Worm (Caenorhabditis elegans) whole organism, L4 larva: ENCODE results near the gene T05D4.5.

Source experiments
- D1046.2 ChIP-seq: fragments of 200-800 bp; sonication (Bioruptor generic); IDR thresholded peaks from 2 replicates; pipeline ENCODE4 v1.3.6; 2022; ENCODE audit warnings: missing genetic modification characterization, missing compliant biosample characterization
- F44E2.7 ChIP-seq: fragments of 200-800 bp; sonication (Bioruptor generic); IDR thresholded peaks from 2 replicates; pipeline ENCODE4 v2.1.2; 2022; ENCODE audit warnings: missing genetic modification characterization, missing compliant biosample characterization
- T20F7.1 ChIP-seq: fragments of 200-800 bp; sonication (Bioruptor generic); optimal IDR thresholded peaks from 2 replicates; lab custom pipeline; 2018; ENCODE audit warnings: mild to moderate bottlenecking, missing genetic modification characterization, missing compliant biosample characterization
- Y105C5A.15 ChIP-seq: fragments of 200-800 bp; sonication (Bioruptor generic); IDR thresholded peaks from 2 replicates; pipeline ENCODE4 v1.3.6; 2022; ENCODE audit warnings: missing genetic modification characterization, missing compliant biosample characterization
- Y48G9A.11 ChIP-seq: fragments of 200-800 bp; sonication (Bioruptor generic); IDR thresholded peaks from 2 replicates; pipeline ENCODE4 v1.3.6; 2022; ENCODE audit warnings: missing genetic modification reagents, missing genetic modification characterization, missing compliant biosample characterization
- Y5F2A.4 ChIP-seq: fragments of 200-800 bp; sonication (Bioruptor generic); optimal IDR thresholded peaks from 2 replicates; lab custom pipeline; 2018; ENCODE audit warnings: mild to moderate bottlenecking, missing genetic modification characterization, missing compliant biosample characterization
- ZK546.5 ChIP-seq, 2 experiments: sonication (generic microtip); optimal IDR thresholded peaks; 2 replicates each; lab custom pipeline; 2017; ENCODE audit warnings: missing biosample characterization in 2 of 2, missing genetic modification characterization in 2 of 2
- aha-1 ChIP-seq: fragments of 150-350 bp; peaks from one replicate; lab custom pipeline; 2014; ENCODE audit warnings: missing biosample characterization, missing genetic modification characterization
- ama-1 ChIP-seq: fragments of 150-350 bp; optimal IDR thresholded peaks from 2 replicates; lab custom pipeline; 2014; ENCODE audit warnings: inconsistent platforms, mixed read lengths
- ceh-82 ChIP-seq: sonication (generic microtip); optimal IDR thresholded peaks from 2 replicates; lab custom pipeline; 2017; ENCODE audit warnings: missing biosample characterization, missing genetic modification characterization
- ces-1 ChIP-seq: fragments of 150-350 bp; sonication (generic microtip); optimal IDR thresholded peaks from 4 replicates; lab custom pipeline; 2014; ENCODE audit warnings: missing biosample characterization, missing genetic modification reagents, missing genetic modification characterization
- daf-12 ChIP-seq: fragments of 150-350 bp; optimal IDR thresholded peaks from 2 replicates; lab custom pipeline; 2014; ENCODE audit warnings: missing biosample characterization, missing genetic modification reagents, missing genetic modification characterization
- daf-8 ChIP-seq: fragments of 200-800 bp; sonication (Bioruptor generic); IDR thresholded peaks from 2 replicates; pipeline ENCODE4 v1.3.6; 2022; ENCODE audit warnings: missing genetic modification characterization, missing compliant biosample characterization
- dpl-1 ChIP-seq: fragments of 150-350 bp; optimal IDR thresholded peaks from 2 replicates; lab custom pipeline; 2014; ENCODE audit warnings: missing biosample characterization, missing genetic modification reagents, missing genetic modification characterization
- duxl-1 ChIP-seq: sonication (generic microtip); optimal IDR thresholded peaks from 2 replicates; lab custom pipeline; 2016; ENCODE audit warnings: mild to moderate bottlenecking, missing genetic modification characterization, moderate library complexity, missing compliant biosample characterization; ENCODE audit not compliant: poor library complexity
- egl-27 ChIP-seq: sonication (generic microtip); optimal IDR thresholded peaks from 3 replicates; lab custom pipeline; 2017; ENCODE audit warnings: missing biosample characterization, missing genetic modification reagents, missing genetic modification characterization
- fos-1 ChIP-seq: fragments of 150-350 bp; optimal IDR thresholded peaks from 2 replicates; lab custom pipeline; 2014; ENCODE audit warnings: missing biosample characterization, missing genetic modification characterization
- gei-8 ChIP-seq: fragments of 200-800 bp; sonication (Bioruptor generic); optimal IDR thresholded peaks from 2 replicates; lab custom pipeline; 2018; ENCODE audit warnings: mild to moderate bottlenecking, missing genetic modification characterization, missing compliant biosample characterization
- hlh-11 ChIP-seq: fragments of 200-800 bp; sonication (Bioruptor generic); optimal IDR thresholded peaks from 2 replicates; lab custom pipeline; 2018; ENCODE audit warnings: mild to moderate bottlenecking, missing genetic modification characterization, missing compliant biosample characterization
- hlh-30 ChIP-seq: sonication (generic microtip); optimal IDR thresholded peaks from 2 replicates; lab custom pipeline; 2017; ENCODE audit warnings: antibody characterized with exemption, mild to moderate bottlenecking, missing genetic modification characterization, missing compliant biosample characterization; ENCODE audit not compliant: insufficient read depth
- jun-1 ChIP-seq: fragments of 150-350 bp; optimal IDR thresholded peaks from 2 replicates; lab custom pipeline; 2014; ENCODE audit warnings: missing biosample characterization, missing genetic modification reagents, missing genetic modification characterization
- lin-1 ChIP-seq: fragments of 200-800 bp; sonication (Bioruptor generic); IDR thresholded peaks from 2 replicates; pipeline ENCODE4 v1.3.6; 2022; ENCODE audit warnings: missing genetic modification reagents, missing genetic modification characterization, missing compliant biosample characterization
- lin-13 ChIP-seq: fragments of 150-350 bp; optimal IDR thresholded peaks from 2 replicates; lab custom pipeline; 2014; ENCODE audit warnings: missing biosample characterization, missing genetic modification reagents, missing genetic modification characterization
- lin-15B ChIP-seq: fragments of 150-350 bp; sonication (generic microtip); optimal IDR thresholded peaks from 3 replicates; lab custom pipeline; 2014; ENCODE audit warnings: missing biosample characterization, missing genetic modification characterization
- lin-29 ChIP-seq: fragments of 200-800 bp; sonication (Bioruptor generic); IDR thresholded peaks from 2 replicates; pipeline ENCODE4 v1.3.6; 2022; ENCODE audit warnings: missing genetic modification reagents, missing genetic modification characterization, missing compliant biosample characterization
- lin-38 ChIP-seq: fragments of 200-800 bp; sonication (Bioruptor generic); IDR thresholded peaks from 2 replicates; pipeline ENCODE4 v1.3.6; 2022; ENCODE audit warnings: missing genetic modification reagents, missing genetic modification characterization, missing compliant biosample characterization
- lin-39 ChIP-seq: fragments of 150-350 bp; optimal IDR thresholded peaks from 2 replicates; lab custom pipeline; 2014; ENCODE audit warnings: missing biosample characterization, missing genetic modification reagents, missing genetic modification characterization
- lir-3 ChIP-seq: sonication (generic microtip); optimal IDR thresholded peaks from 2 replicates; lab custom pipeline; 2016; ENCODE audit warnings: mild to moderate bottlenecking, missing genetic modification characterization, missing compliant biosample characterization
- lsy-2 ChIP-seq, 2 experiments: fragments of 150-350 bp in 1 of 2; sonication (generic microtip) in 1 of 2; optimal IDR thresholded peaks; 2 replicates each; lab custom pipeline; 2014 to 2017; ENCODE audit warnings: missing biosample characterization in 2 of 2, missing genetic modification characterization in 2 of 2
- madf-9 ChIP-seq: fragments of 200-800 bp; sonication (Bioruptor generic); conservative IDR thresholded peaks from 2 replicates; pipeline ENCODE4 v1.3.6; 2022; ENCODE audit warnings: missing genetic modification reagents, missing genetic modification characterization, missing compliant biosample characterization
- mdt-29 ChIP-seq: fragments of 200-800 bp; sonication (Bioruptor generic); IDR thresholded peaks from 2 replicates; pipeline ENCODE4 v1.3.6; 2022; ENCODE audit warnings: missing genetic modification reagents, missing genetic modification characterization, missing compliant biosample characterization
- mep-1 ChIP-seq: fragments of 150-350 bp; sonication (generic microtip); optimal IDR thresholded peaks from 3 replicates; lab custom pipeline; 2014; ENCODE audit warnings: missing biosample characterization, missing genetic modification characterization
- nhr-11 ChIP-seq: fragments of 150-350 bp; optimal IDR thresholded peaks from 2 replicates; lab custom pipeline; 2014; ENCODE audit warnings: missing biosample characterization, missing genetic modification characterization
- nhr-111 ChIP-seq: fragments of 200-800 bp; sonication (Bioruptor generic); optimal IDR thresholded peaks from 2 replicates; lab custom pipeline; 2018; ENCODE audit warnings: mild to moderate bottlenecking, missing genetic modification characterization, missing compliant biosample characterization
- nhr-237 ChIP-seq: sonication (generic microtip); optimal IDR thresholded peaks from 2 replicates; lab custom pipeline; 2017; ENCODE audit warnings: missing biosample characterization, missing genetic modification characterization
- nhr-28 ChIP-seq: fragments of 150-350 bp; optimal IDR thresholded peaks from 2 replicates; lab custom pipeline; 2014; ENCODE audit warnings: missing biosample characterization, missing genetic modification characterization
- nhr-41 ChIP-seq: fragments of 200-800 bp; sonication (Bioruptor generic); IDR thresholded peaks from 2 replicates; pipeline ENCODE4 v1.3.6; 2022; ENCODE audit warnings: missing genetic modification reagents, missing genetic modification characterization, missing compliant biosample characterization
- nhr-42 ChIP-seq: fragments of 200-800 bp; sonication (Bioruptor generic); IDR thresholded peaks from 2 replicates; pipeline ENCODE4 v1.3.6; 2022; ENCODE audit warnings: missing genetic modification characterization, missing compliant biosample characterization
- nhr-48 ChIP-seq: sonication (generic microtip); optimal IDR thresholded peaks from 2 replicates; lab custom pipeline; 2016; ENCODE audit warnings: mild to moderate bottlenecking, missing genetic modification characterization, missing compliant biosample characterization
- nhr-6 ChIP-seq: fragments of 150-350 bp; optimal IDR thresholded peaks from 2 replicates; lab custom pipeline; 2014; ENCODE audit warnings: missing biosample characterization, missing genetic modification characterization
- nhr-76 ChIP-seq: fragments of 150-350 bp; optimal IDR thresholded peaks from 2 replicates; lab custom pipeline; 2014; ENCODE audit warnings: missing biosample characterization, missing genetic modification characterization
- nhr-77 ChIP-seq: fragments of 150-350 bp; optimal IDR thresholded peaks from 2 replicates; lab custom pipeline; 2014; ENCODE audit warnings: missing biosample characterization, missing genetic modification characterization
- pha-4 ChIP-seq, 2 experiments: fragments of 150-350 bp in 1 of 2; fragments of 200-800 bp in 1 of 2; sonication (Bioruptor generic) in 1 of 2; IDR thresholded peaks in 1 of 2; optimal IDR thresholded peaks in 1 of 2; 2 replicates each; pipeline versions ENCODE4 v1.3.6 to Lab custom; 2014 to 2022; ENCODE audit warnings: missing genetic modification characterization in 2 of 2, missing genetic modification reagents in 2 of 2, missing biosample characterization in 1 of 2, missing compliant biosample characterization in 1 of 2
- php-3 ChIP-seq: fragments of 200-800 bp; sonication (Bioruptor generic); IDR thresholded peaks from 2 replicates; pipeline ENCODE4 v1.3.6; 2022; ENCODE audit warnings: missing genetic modification reagents, missing genetic modification characterization, missing compliant biosample characterization
- rbr-2 ChIP-seq: sonication (generic microtip); optimal IDR thresholded peaks from 2 replicates; lab custom pipeline; 2016; ENCODE audit warnings: missing genotype, missing genetic modification characterization, missing compliant biosample characterization
- saeg-2 ChIP-seq: fragments of 200-800 bp; sonication (Bioruptor generic); IDR thresholded peaks from 2 replicates; pipeline ENCODE4 v1.3.6; 2022; ENCODE audit warnings: missing genetic modification reagents, missing genetic modification characterization, missing compliant biosample characterization
- skn-1 ChIP-seq: fragments of 150-350 bp; optimal IDR thresholded peaks from 2 replicates; lab custom pipeline; 2014; ENCODE audit warnings: missing biosample characterization, missing genetic modification characterization
- snpc-4 ChIP-seq: fragments of 150-350 bp; optimal IDR thresholded peaks from 2 replicates; lab custom pipeline; 2014; ENCODE audit warnings: missing biosample characterization, missing genetic modification characterization
- tra-1 ChIP-seq: fragments of 200-800 bp; sonication (Bioruptor generic); IDR thresholded peaks from 2 replicates; pipeline ENCODE4 v1.3.6; 2022; ENCODE audit warnings: missing genetic modification reagents, missing genetic modification characterization, missing compliant biosample characterization
- unc-62 ChIP-seq, 3 experiments: fragments of 150-350 bp in 1 of 3; sonication (generic microtip); optimal IDR thresholded peaks in 2 of 3; peaks in 1 of 3; 1 replicate in 1 of 3; 2 replicates in 2 of 3; lab custom pipeline; 2014 to 2017; ENCODE audit warnings: missing biosample characterization in 3 of 3, missing genetic modification characterization in 3 of 3, missing genetic modification reagents in 3 of 3, missing genotype in 1 of 3
- zag-1 ChIP-seq: fragments of 150-350 bp; optimal IDR thresholded peaks from 2 replicates; lab custom pipeline; 2014; ENCODE audit warnings: missing biosample characterization, missing genetic modification characterization
- zfp-3 ChIP-seq: fragments of 200-800 bp; sonication (Bioruptor generic); conservative IDR thresholded peaks from 2 replicates; pipeline ENCODE4 v1.3.6; 2022; ENCODE audit warnings: missing genetic modification reagents, missing genetic modification characterization, missing compliant biosample characterization

The T05D4.5 gene

DNA sequence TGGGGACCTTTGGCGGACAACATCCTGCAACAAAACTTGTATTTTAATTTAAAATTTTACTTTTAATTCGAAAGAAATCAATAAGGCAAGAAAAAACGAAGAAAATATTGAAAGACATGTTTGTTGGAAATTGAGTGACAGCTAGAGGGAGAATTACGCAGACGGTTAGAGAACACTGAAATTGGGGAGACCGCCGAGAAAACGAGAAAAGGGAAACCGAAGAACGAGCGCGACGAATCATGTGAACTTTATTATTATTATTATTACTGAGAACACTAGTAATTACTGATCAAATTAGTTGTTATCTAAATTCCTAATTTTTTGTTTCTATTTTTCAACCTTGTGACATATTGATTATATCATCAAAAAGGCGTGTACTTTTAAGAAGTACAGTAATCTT is 31.7 kb upstream of the T05D4.5 start, which contains the start of gene mmad-1:
Gene mmad-1, minus strand, starts transcription at position 24 of the 400 bp plus-strand sequence.
- TF ChIP-seq aha-1, result no peak
- TF ChIP-seq jun-1 (tag; lab: Kevin White, UChicago), result no peak
- TF ChIP-seq Y48G9A.11 (GFP tag; lab: Robert Waterston, UW), result no peak
- TF ChIP-seq snpc-4, result no peak
- peak; percentile 59 for TF ChIP-seq nhr-6 (tag; lab: Kevin White, UChicago)
- TF ChIP-seq duxl-1, result no peak
- no peak for TF ChIP-seq nhr-77 (tag; lab: Kevin White, UChicago)
- peak; percentile 63; the same call in 1 of the 2 replicates for TF ChIP-seq php-3
- peak; percentile 47 for TF ChIP-seq mep-1 (tag; lab: Kevin White, UChicago)
- TF ChIP-seq unc-62 (GFP tag; optimal IDR thresholded peaks at IDR 0.05 in 1 of 2; lab: Kevin White, UChicago), result peak in 1 of 2 experiments; percentile 46
- TF ChIP-seq unc-62 (tag; optimal IDR thresholded peaks at IDR 0.05; lab: Kevin White, UChicago), result no peak
- no peak for TF ChIP-seq lin-13 (GFP tag; lab: Kevin White, UChicago)
- TF ChIP-seq lin-15B, result no peak
- TF ChIP-seq daf-12 (tag; lab: Kevin White, UChicago), result no peak
- no peak for TF ChIP-seq ces-1 (GFP tag; lab: Kevin White, UChicago)
- peak; percentile 58 for TF ChIP-seq nhr-28 (tag; lab: Kevin White, UChicago)
- TF ChIP-seq madf-9 (GFP tag; lab: Robert Waterston, UW), result no peak
- TF ChIP-seq pha-4 (GFP tag; IDR thresholded peaks at IDR 0.05; lab: Robert Waterston, UW), result no peak
- no peak for TF ChIP-seq pha-4 (tag; optimal IDR thresholded peaks at IDR 0.05; lab: Kevin White, UChicago)
- no peak for TF ChIP-seq lin-39 (tag; lab: Kevin White, UChicago)
- no peak for TF ChIP-seq lin-29 (GFP tag; lab: Robert Waterston, UW)
- no peak for TF ChIP-seq ZK546.5 (tag; optimal IDR thresholded peaks at IDR 0.05; lab: Kevin White, UChicago)
- TF ChIP-seq T20F7.1 (GFP tag; lab: Kevin White, UChicago), result no peak
- TF ChIP-seq egl-27 (tag; lab: Kevin White, UChicago), result no peak
- TF ChIP-seq tra-1, result no peak
- no peak for TF ChIP-seq zag-1 (tag; lab: Kevin White, UChicago)
- TF ChIP-seq hlh-30 (tag; lab: Kevin White, UChicago), result peak; percentile 84
- TF ChIP-seq rbr-2 (tag; lab: Kevin White, UChicago), result peak; percentile 35
- no peak for TF ChIP-seq Y5F2A.4 (GFP tag; lab: Kevin White, UChicago)
- peak; percentile 19 to 64 for TF ChIP-seq lsy-2 (tag; optimal IDR thresholded peaks at IDR 0.05; lab: Kevin White, UChicago)
- peak; percentile 44; the same call in 1 of the 2 replicates for TF ChIP-seq mdt-29
- TF ChIP-seq skn-1 (tag; lab: Kevin White, UChicago), result no peak
- TF ChIP-seq lin-1 (GFP tag; lab: Robert Waterston, UW), result no peak
- TF ChIP-seq lir-3 (tag; lab: Kevin White, UChicago), result no peak
- no peak for TF ChIP-seq nhr-42 (GFP tag; lab: Robert Waterston, UW)
- no peak for TF ChIP-seq D1046.2 (GFP tag; lab: Robert Waterston, UW)
- peak; percentile 87 for TF ChIP-seq hlh-11 (tag; lab: Kevin White, UChicago)
- TF ChIP-seq nhr-111 (GFP tag; lab: Kevin White, UChicago), result no peak
- no peak for TF ChIP-seq Y105C5A.15 (GFP tag; lab: Robert Waterston, UW)
- no peak for TF ChIP-seq F44E2.7
- 0 out of 2 replicates have a peak, but pooled peaks have one; percentile 35 for TF ChIP-seq zfp-3 (GFP tag; lab: Robert Waterston, UW)
- TF ChIP-seq fos-1 (tag; lab: Kevin White, UChicago), result no peak
- TF ChIP-seq ama-1 (lab: Kevin White, UChicago), result peak; percentile 31
- no peak for TF ChIP-seq nhr-41 (GFP tag; lab: Robert Waterston, UW)
- no peak for TF ChIP-seq dpl-1 (GFP tag; lab: Kevin White, UChicago)
- peak; percentile 36 for TF ChIP-seq nhr-11 (tag; lab: Kevin White, UChicago)
- no peak for TF ChIP-seq gei-8
- TF ChIP-seq daf-8 (GFP tag; lab: Robert Waterston, UW), result no peak
- no peak for TF ChIP-seq nhr-76 (tag; lab: Kevin White, UChicago)
- TF ChIP-seq lin-38 (GFP tag; lab: Robert Waterston, UW), result no peak; the same call in 1 of the 2 replicates
- TF ChIP-seq nhr-237, result no peak
- TF ChIP-seq ceh-82, result no peak
- no peak for TF ChIP-seq saeg-2 (GFP tag; lab: Robert Waterston, UW)
- TF ChIP-seq nhr-48, result no peak
